Worm (Caenorhabditis elegans): ENCODE data around the gene snu-66.

snu-66 gene

ce11 chrV:7532947-7533346 is 42.5 kb downstream of the snu-66 start, which contains the start of gene C54F6.3:
C54F6.3 (plus strand) TSS chrV:7533247.
- no peak for TF ChIP-seq pha-4 (tag; optimal IDR thresholded peaks at IDR 0.05)

- TF ChIP-seq ztf-11 (tag; optimal IDR thresholded peaks at IDR 0.05) (no peak), hlh-1 (tag; optimal IDR thresholded peaks at IDR 0.05) (no peak), ces-1 (GFP tag; optimal IDR thresholded peaks at IDR 0.05) (no peak), bed-3 (GFP tag; optimal IDR thresholded peaks at IDR 0.05) (no peak), nhr-76 (tag; optimal IDR thresholded peaks at IDR 0.05) (no peak), lin-32 (GFP tag; optimal IDR thresholded peaks at IDR 0.05) (no peak), lsy-2 (tag; optimal IDR thresholded peaks at IDR 0.05) (no peak), mls-2 (tag; optimal IDR thresholded peaks at IDR 0.05) (no peak), flh-1 (GFP tag; optimal IDR thresholded peaks at IDR 0.05) (no peak), elt-3 (tag; optimal IDR thresholded peaks at IDR 0.05) (no peak), nhr-12 (tag; optimal IDR thresholded peaks at IDR 0.05) (no peak), pha-4 (tag; optimal IDR thresholded peaks at IDR 0.05) (no peak), cnd-1 (tag; optimal IDR thresholded peaks at IDR 0.05) (no peak), mep-1 (tag; optimal IDR thresholded peaks at IDR 0.05) (no peak), ceh-43 (GFP tag; optimal IDR thresholded peaks at IDR 0.05) (no peak), mab-5 (tag; optimal IDR thresholded peaks at IDR 0.05) (no peak), M03D4.4 (tag; optimal IDR thresholded peaks at IDR 0.05) (no peak), elt-1 (tag; optimal IDR thresholded peaks at IDR 0.05; ENCODE audit: borderline replicate concordance, insufficient read depth) (no peak), tbx-8 (GFP tag; optimal IDR thresholded peaks at IDR 0.05) (no peak)
These were observed 45.6 kb downstream of the snu-66 start, which contains the start of gene swt-2 for ce11 chrV:7529840-7530239. swt-2 (plus strand) TSS chrV:7530140.

ce11 chrV:7528816-7529215 is 46.7 kb downstream of the snu-66 start, which contains the start of gene C54F6.5:
C54F6.5 (plus strand) TSS chrV:7529116.
- TF ChIP-seq nhr-28 (tag; optimal IDR thresholded peaks at IDR 0.05): no peak
- no peak for TF ChIP-seq ceh-83 (GFP tag; optimal IDR thresholded peaks at IDR 0.05)
- TF ChIP-seq pha-4 (tag; optimal IDR thresholded peaks at IDR 0.05): no peak
- TF ChIP-seq lin-32 (GFP tag; optimal IDR thresholded peaks at IDR 0.05): no peak
- TF ChIP-seq elt-3 (tag; optimal IDR thresholded peaks at IDR 0.05): no peak
- no peak for TF ChIP-seq lsy-2 (tag; optimal IDR thresholded peaks at IDR 0.05)
- no peak for TF ChIP-seq bed-3 (GFP tag; optimal IDR thresholded peaks at IDR 0.05)
- TF ChIP-seq ztf-11 (tag; optimal IDR thresholded peaks at IDR 0.05): no peak
- no peak for TF ChIP-seq mls-2 (tag; optimal IDR thresholded peaks at IDR 0.05)
- no peak for TF ChIP-seq zip-8 (tag; optimal IDR thresholded peaks at IDR 0.05)
- no peak for TF ChIP-seq hlh-1 (tag; optimal IDR thresholded peaks at IDR 0.05)
- TF ChIP-seq nhr-76 (tag; optimal IDR thresholded peaks at IDR 0.05): no peak

- TF ChIP-seq bed-3 (GFP tag; optimal IDR thresholded peaks at IDR 0.05) (no peak), ceh-39 (tag; optimal IDR thresholded peaks at IDR 0.05) (no peak), sptf-1 (tag; optimal IDR thresholded peaks at IDR 0.05) (no peak), nhr-28 (tag; optimal IDR thresholded peaks at IDR 0.05) (no peak), nhr-12 (tag; optimal IDR thresholded peaks at IDR 0.05) (no peak), ceh-43 (GFP tag; optimal IDR thresholded peaks at IDR 0.05) (no peak), ztf-11 (tag; optimal IDR thresholded peaks at IDR 0.05) (no peak), drap-1 (GFP tag; optimal IDR thresholded peaks at IDR 0.05) (no peak), elt-3 (tag; optimal IDR thresholded peaks at IDR 0.05) (no peak), cnd-1 (tag; optimal IDR thresholded peaks at IDR 0.05) (no peak), sem-2 (GFP tag; optimal IDR thresholded peaks at IDR 0.05) (no peak), blmp-1 (tag; optimal IDR thresholded peaks at IDR 0.05) (no peak)
These were observed 48.3 kb downstream of the snu-66 start, which contains the start of gene C54F6.17 for ce11 chrV:7527153-7527552. C54F6.17 (plus strand) TSS chrV:7527453.

ce11 chrV:7525695-7526094 is 49.8 kb downstream of the snu-66 start, which contains the start of gene C54F6.18:
C54F6.18 (plus strand) TSS chrV:7525995.
- no peak for TF ChIP-seq tbx-8 (GFP tag; optimal IDR thresholded peaks at IDR 0.05)
- TF ChIP-seq ceh-39 (tag; optimal IDR thresholded peaks at IDR 0.05): no peak
- TF ChIP-seq nhr-76 (tag; optimal IDR thresholded peaks at IDR 0.05): no peak

- TF ChIP-seq ztf-11 (tag; optimal IDR thresholded peaks at IDR 0.05): no peak
- TF ChIP-seq unc-39 (tag; optimal IDR thresholded peaks at IDR 0.05): no peak
- no peak for TF ChIP-seq ceh-83 (GFP tag; optimal IDR thresholded peaks at IDR 0.05)
- no peak for TF ChIP-seq blmp-1 (tag; optimal IDR thresholded peaks at IDR 0.05)
- TF ChIP-seq elt-1 (tag; optimal IDR thresholded peaks at IDR 0.05; ENCODE audit: borderline replicate concordance, insufficient read depth): no peak
- no peak for TF ChIP-seq nhr-12 (tag; optimal IDR thresholded peaks at IDR 0.05)
- TF ChIP-seq snpc-4 (tag; optimal IDR thresholded peaks at IDR 0.05): no peak
These were observed 51.0 kb downstream of the snu-66 start, which contains the start of gene C54F6.20 for ce11 chrV:7524447-7524846. C54F6.20 (plus strand) TSS chrV:7524747.

Data from whole organism, mixed stage, embryonic.